Worm (Caenorhabditis elegans) whole organism, L1 larva: ENCODE data around the gene crn-3.

ENCODE experiments used
- C16A3.4 ChIP-seq: fragments of 150-350 bp; optimal IDR thresholded peaks from 2 replicates; lab custom pipeline; 2014; ENCODE audit warnings: missing biosample characterization, missing genetic modification characterization
- C34B4.2 ChIP-seq: sonication (generic microtip); optimal IDR thresholded peaks from 2 replicates; lab custom pipeline; 2017; ENCODE audit warnings: mild to moderate bottlenecking, missing genetic modification characterization, missing compliant biosample characterization
- alr-1 ChIP-seq: fragments of 200-800 bp; sonication (Bioruptor generic); optimal IDR thresholded peaks from 2 replicates; lab custom pipeline; 2018; ENCODE audit warnings: borderline replicate concordance, mild to moderate bottlenecking, missing genetic modification characterization, missing compliant biosample characterization
- aly-2 ChIP-seq: fragments of 150-350 bp; optimal IDR thresholded peaks from 2 replicates; lab custom pipeline; 2014; ENCODE audit warnings: missing biosample characterization, missing genetic modification characterization
- ama-1 ChIP-seq: fragments of 150-350 bp; optimal IDR thresholded peaks from 2 replicates; lab custom pipeline; 2014
- blmp-1 ChIP-seq: fragments of 150-350 bp; optimal IDR thresholded peaks from 2 replicates; lab custom pipeline; 2014; ENCODE audit warnings: missing biosample characterization, missing genetic modification characterization
- ceh-8 ChIP-seq: fragments of 200-800 bp; sonication (Bioruptor generic); optimal IDR thresholded peaks from 2 replicates; lab custom pipeline; 2018; ENCODE audit warnings: mild to moderate bottlenecking, missing genetic modification characterization, moderate library complexity, missing compliant biosample characterization
- ceh-90 ChIP-seq: sonication (generic microtip); optimal IDR thresholded peaks from 2 replicates; lab custom pipeline; 2016; ENCODE audit warnings: missing genetic modification characterization, missing compliant biosample characterization
- ces-1 ChIP-seq: fragments of 150-350 bp; optimal IDR thresholded peaks from 2 replicates; lab custom pipeline; 2014; ENCODE audit warnings: missing biosample characterization, missing genetic modification reagents, missing genetic modification characterization
- dpl-1 ChIP-seq, 3 experiments: fragments of 150-350 bp in 2 of 3; sonication (generic microtip) in 1 of 3; optimal IDR thresholded peaks; 2 replicates each; lab custom pipeline; 2014 to 2017; ENCODE audit warnings: missing biosample characterization in 3 of 3, missing genetic modification characterization in 3 of 3, missing genetic modification reagents in 3 of 3
- dsc-1 ChIP-seq: sonication (generic microtip); optimal IDR thresholded peaks from 2 replicates; lab custom pipeline; 2016; ENCODE audit warnings: mild to moderate bottlenecking, missing genetic modification characterization, missing compliant biosample characterization
- elt-2 ChIP-seq: sonication (generic microtip); optimal IDR thresholded peaks from 2 replicates; lab custom pipeline; 2016; ENCODE audit warnings: missing genetic modification characterization, mild to moderate bottlenecking, inconsistent platforms, missing compliant biosample characterization, missing genetic modification reagents
- elt-3 ChIP-seq, 6 experiments: fragments of 150-350 bp in 1 of 6; sonication (generic microtip); optimal IDR thresholded peaks; 2 replicates each; lab custom pipeline; 2017 to 2018; ENCODE audit warnings: missing biosample characterization in 6 of 6, missing genetic modification characterization in 6 of 6, inconsistent platforms in 1 of 6
- ets-5 ChIP-seq: fragments of 200-800 bp; sonication (Bioruptor generic); IDR thresholded peaks from 2 replicates; pipeline ENCODE4 v1.3.6; 2022; ENCODE audit warnings: missing genetic modification characterization, missing compliant biosample characterization
- fkh-4 ChIP-seq: sonication (generic microtip); optimal IDR thresholded peaks from 2 replicates; lab custom pipeline; 2016; ENCODE audit warnings: missing compliant biosample characterization, missing genetic modification characterization, borderline replicate concordance
- hlh-4 ChIP-seq: sonication (generic microtip); optimal IDR thresholded peaks from 2 replicates; lab custom pipeline; 2016; ENCODE audit warnings: mild to moderate bottlenecking, missing genetic modification characterization, missing compliant biosample characterization
- hpl-2 ChIP-seq: fragments of 150-350 bp; optimal IDR thresholded peaks from 2 replicates; lab custom pipeline; 2014; ENCODE audit warnings: missing biosample characterization, missing genetic modification reagents, missing genetic modification characterization
- irx-1 ChIP-seq: sonication (generic microtip); optimal IDR thresholded peaks from 2 replicates; lab custom pipeline; 2016; ENCODE audit warnings: missing genetic modification characterization, missing compliant biosample characterization
- isw-1 ChIP-seq: fragments of 200-800 bp; sonication (Bioruptor generic); IDR thresholded peaks from 2 replicates; pipeline ENCODE4 v1.3.6; 2022; ENCODE audit warnings: missing genetic modification characterization, missing compliant biosample characterization
- jun-1 ChIP-seq: fragments of 150-350 bp; optimal IDR thresholded peaks from 2 replicates; lab custom pipeline; 2014; ENCODE audit warnings: missing biosample characterization, missing genetic modification reagents, missing genetic modification characterization
- lin-14 ChIP-seq: fragments of 200-800 bp; sonication (Bioruptor generic); optimal IDR thresholded peaks from 2 replicates; lab custom pipeline; 2018; ENCODE audit warnings: mild to moderate bottlenecking, missing genetic modification characterization, moderate library complexity, missing compliant biosample characterization
- lin-15B ChIP-seq: fragments of 150-350 bp; sonication (generic microtip); optimal IDR thresholded peaks from 3 replicates; lab custom pipeline; 2014; ENCODE audit warnings: missing biosample characterization, missing genetic modification characterization
- lin-35 ChIP-seq, 2 experiments: fragments of 150-350 bp; optimal IDR thresholded peaks; 2 replicates each; lab custom pipeline; 2014; ENCODE audit warnings: missing biosample characterization in 2 of 2, missing genetic modification characterization in 2 of 2, missing genetic modification reagents in 2 of 2
- mdl-1 ChIP-seq, 2 experiments: fragments of 150-350 bp; optimal IDR thresholded peaks; 2 replicates each; lab custom pipeline; 2014 to 2017; ENCODE audit warnings: missing biosample characterization in 2 of 2, missing genetic modification characterization in 2 of 2, inconsistent platforms in 1 of 2
- mef-2 ChIP-seq: fragments of 150-350 bp; optimal IDR thresholded peaks from 2 replicates; lab custom pipeline; 2014; ENCODE audit warnings: missing biosample characterization, missing genetic modification characterization
- nhr-11 ChIP-seq: fragments of 150-350 bp; optimal IDR thresholded peaks from 2 replicates; lab custom pipeline; 2014; ENCODE audit warnings: missing biosample characterization, missing genetic modification characterization
- nhr-12 ChIP-seq: sonication (generic microtip); optimal IDR thresholded peaks from 2 replicates; lab custom pipeline; 2017; ENCODE audit warnings: missing biosample characterization, missing genetic modification characterization
- nhr-19 ChIP-seq: fragments of 200-800 bp; sonication (Bioruptor generic); conservative IDR thresholded peaks from 2 replicates; pipeline ENCODE4 v1.3.6; 2022; ENCODE audit warnings: missing genetic modification characterization, missing compliant biosample characterization
- nhr-28 ChIP-seq: fragments of 150-350 bp; optimal IDR thresholded peaks from 2 replicates; lab custom pipeline; 2014; ENCODE audit warnings: missing biosample characterization, missing genetic modification characterization
- nhr-71 ChIP-seq: sonication (generic microtip); optimal IDR thresholded peaks from 2 replicates; lab custom pipeline; 2016; ENCODE audit warnings: mild to moderate bottlenecking, missing genetic modification characterization, moderate library complexity, missing compliant biosample characterization
- nhr-85 ChIP-seq: sonication (generic microtip); peaks from one replicate; lab custom pipeline; 2016; ENCODE audit warnings: missing genetic modification characterization, inconsistent platforms, missing compliant biosample characterization
- pqm-1 ChIP-seq: sonication (generic microtip); optimal IDR thresholded peaks from 3 replicates; lab custom pipeline; 2017; ENCODE audit warnings: missing biosample characterization, missing genetic modification characterization
- rnt-1 ChIP-seq: sonication (generic microtip); optimal IDR thresholded peaks from 2 replicates; lab custom pipeline; 2016; ENCODE audit warnings: mild to moderate bottlenecking, missing genetic modification characterization, moderate library complexity, missing compliant biosample characterization
- skn-1 ChIP-seq: fragments of 150-350 bp; optimal IDR thresholded peaks from 2 replicates; lab custom pipeline; 2014; ENCODE audit warnings: missing biosample characterization, missing genetic modification characterization
- snu-23 ChIP-seq: sonication (generic microtip); optimal IDR thresholded peaks from 2 replicates; lab custom pipeline; 2016; ENCODE audit warnings: missing genetic modification characterization, missing compliant biosample characterization
- sox-4 ChIP-seq: sonication (generic microtip); optimal IDR thresholded peaks from 2 replicates; lab custom pipeline; 2016; ENCODE audit warnings: missing genetic modification characterization, missing compliant biosample characterization
- sptf-1 ChIP-seq: fragments of 150-350 bp; optimal IDR thresholded peaks from 2 replicates; lab custom pipeline; 2014; ENCODE audit warnings: missing biosample characterization, missing genetic modification characterization
- unc-130 ChIP-seq: fragments of 150-350 bp; optimal IDR thresholded peaks from 2 replicates; lab custom pipeline; 2017; ENCODE audit warnings: missing biosample characterization, missing genetic modification characterization, inconsistent platforms
- unc-30 ChIP-seq: sonication (generic microtip); optimal IDR thresholded peaks from 2 replicates; lab custom pipeline; 2017; ENCODE audit warnings: missing biosample characterization, missing genetic modification characterization
- unc-86 ChIP-seq: sonication (generic microtip); optimal IDR thresholded peaks from 2 replicates; lab custom pipeline; 2016; ENCODE audit warnings: missing genetic modification characterization, missing compliant biosample characterization
- unc-98 ChIP-seq: fragments of 200-800 bp; sonication (Bioruptor generic); IDR thresholded peaks from 2 replicates; pipeline ENCODE4 v1.3.6; 2022; ENCODE audit warnings: missing genetic modification characterization, missing compliant biosample characterization
- vab-15 ChIP-seq: sonication (generic microtip); optimal IDR thresholded peaks from 2 replicates; lab custom pipeline; 2017; ENCODE audit warnings: missing genotype, mild to moderate bottlenecking, missing genetic modification characterization, missing compliant biosample characterization
- zag-1 ChIP-seq: fragments of 150-350 bp; optimal IDR thresholded peaks from 2 replicates; lab custom pipeline; 2014; ENCODE audit warnings: missing biosample characterization, missing genetic modification characterization
- zip-4 ChIP-seq: fragments of 200-800 bp; sonication (Bioruptor generic); optimal IDR thresholded peaks from 2 replicates; lab custom pipeline; 2018; ENCODE audit warnings: mild to moderate bottlenecking, missing genetic modification characterization, moderate library complexity, missing compliant biosample characterization
- ztf-4 ChIP-seq: fragments of 150-350 bp; optimal IDR thresholded peaks from 2 replicates; lab custom pipeline; 2014; ENCODE audit warnings: missing biosample characterization, missing genetic modification characterization

Gene crn-3

DNA sequence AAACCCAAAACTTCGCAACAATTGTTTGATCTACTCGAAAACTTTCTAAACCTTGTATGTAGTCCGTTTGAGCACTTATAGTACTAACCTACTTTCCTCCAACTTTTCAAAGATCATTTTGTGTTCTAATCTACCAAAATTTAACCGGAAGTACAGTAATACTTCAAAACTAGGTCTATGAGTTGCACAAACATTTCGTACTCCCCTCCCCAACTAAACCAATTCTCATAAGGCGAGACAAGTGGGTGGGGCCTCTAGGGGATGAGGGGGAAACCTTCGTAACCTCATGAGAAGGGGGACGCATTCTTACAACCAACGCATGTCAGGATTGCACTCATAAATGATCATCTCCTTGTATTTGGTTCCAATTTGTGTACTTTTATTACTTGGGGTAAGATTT, 34.1 kb downstream of the crn-3 start, which contains the start of gene cutl-9:
cutl-9 (plus strand) TSS at position 301 of the 400 bp plus-strand sequence.
- no peak for TF ChIP-seq snu-23 (GFP tag; lab: Kevin White, UChicago)

DNA sequence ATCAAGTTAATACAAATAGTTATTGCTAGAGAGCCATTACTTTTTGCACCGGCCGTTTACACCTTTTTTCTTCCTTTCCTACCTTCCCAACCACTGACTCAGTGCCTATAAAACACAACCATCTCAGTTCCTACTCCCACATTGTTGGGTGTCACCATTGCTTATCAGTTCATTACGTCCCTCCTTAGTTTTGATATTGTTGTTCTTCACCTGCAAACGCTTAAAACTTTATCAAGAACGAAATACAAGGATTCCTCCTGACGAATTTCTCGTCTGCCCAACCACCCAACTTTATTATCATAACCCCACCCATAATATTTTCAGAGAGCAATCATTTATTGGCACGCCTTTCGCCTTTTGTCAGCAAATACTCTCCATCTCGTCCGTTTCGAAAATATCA, 39.2 kb downstream of the crn-3 start:
- no peak for TF ChIP-seq ztf-4 (tag; lab: Kevin White, UChicago)
- TF ChIP-seq mef-2 (tag; lab: Kevin White, UChicago): no peak
- peak; percentile 80 for TF ChIP-seq elt-2 (tag; lab: Kevin White, UChicago)
- no peak for TF ChIP-seq ceh-90 (tag; lab: Kevin White, UChicago)
- TF ChIP-seq isw-1: no peak
- TF ChIP-seq pqm-1: peak; percentile 11
- TF ChIP-seq lin-14 (GFP tag; lab: Kevin White, UChicago): peak; percentile 14
- TF ChIP-seq nhr-71: no peak
- no peak for TF ChIP-seq ama-1 (lab: Kevin White, UChicago)
- no peak for TF ChIP-seq vab-15
- TF ChIP-seq, all 84 proteins: peak for 3

DNA sequence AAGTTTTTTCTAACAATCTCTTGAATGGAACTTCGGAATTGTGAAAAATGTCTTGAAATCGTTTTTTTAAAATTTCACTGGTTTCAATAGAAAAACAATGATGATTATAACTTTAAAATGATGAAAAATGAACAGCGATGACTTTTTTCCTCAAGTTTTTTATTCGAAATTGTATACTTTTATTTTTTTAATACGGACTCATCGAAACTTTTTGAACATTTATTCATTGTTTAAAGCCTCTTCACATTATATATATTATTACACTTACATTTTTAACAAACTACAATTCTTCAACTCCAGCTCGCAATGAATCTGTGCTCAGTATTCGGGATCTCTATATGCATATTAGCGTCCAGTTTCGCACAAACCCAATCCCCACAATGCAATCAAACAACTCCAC, 40.1 kb downstream of the crn-3 start, which contains the start of gene M28.8:
M28.8 (plus strand) TSS at position 301 of the 400 bp plus-strand sequence.
- no peak for TF ChIP-seq unc-86 (tag; lab: Kevin White, UChicago)
- no peak for TF ChIP-seq sox-4
- TF ChIP-seq aly-2 (tag; lab: Kevin White, UChicago): no peak
- TF ChIP-seq C16A3.4 (tag; lab: Kevin White, UChicago): no peak
- no peak for TF ChIP-seq rnt-1
- no peak for TF ChIP-seq nhr-11
- TF ChIP-seq unc-98: no peak
- no peak for TF ChIP-seq elt-3 (tag; optimal IDR thresholded peaks at IDR 0.05; lab: Kevin White, UChicago)
- no peak for TF ChIP-seq ceh-8
- no peak for TF ChIP-seq ceh-90 (tag; lab: Kevin White, UChicago)
- no peak for TF ChIP-seq vab-15
- TF ChIP-seq ets-5 (GFP tag; lab: Robert Waterston, UW): no peak
- TF ChIP-seq fkh-4 (tag; lab: Kevin White, UChicago): no peak
- TF ChIP-seq blmp-1 (tag; lab: Kevin White, UChicago): no peak
- no peak for TF ChIP-seq hlh-4

ce11 chrII:10630944-10631343, 43.1 kb downstream of the crn-3 start:
- TF ChIP-seq ztf-4 (tag; lab: Kevin White, UChicago): no peak
- no peak for TF ChIP-seq unc-86 (tag; lab: Kevin White, UChicago)
- no peak for TF ChIP-seq unc-30 (tag; lab: Kevin White, UChicago)
- no peak for TF ChIP-seq nhr-12
- TF ChIP-seq alr-1: no peak
- TF ChIP-seq nhr-28 (tag; lab: Kevin White, UChicago): no peak
- TF ChIP-seq mef-2 (tag; lab: Kevin White, UChicago): no peak
- TF ChIP-seq aly-2 (tag; lab: Kevin White, UChicago): no peak
- no peak for TF ChIP-seq snu-23 (GFP tag; lab: Kevin White, UChicago)
- no peak for TF ChIP-seq jun-1 (tag; lab: Kevin White, UChicago)
- TF ChIP-seq skn-1 (tag; lab: Kevin White, UChicago): no peak

DNA sequence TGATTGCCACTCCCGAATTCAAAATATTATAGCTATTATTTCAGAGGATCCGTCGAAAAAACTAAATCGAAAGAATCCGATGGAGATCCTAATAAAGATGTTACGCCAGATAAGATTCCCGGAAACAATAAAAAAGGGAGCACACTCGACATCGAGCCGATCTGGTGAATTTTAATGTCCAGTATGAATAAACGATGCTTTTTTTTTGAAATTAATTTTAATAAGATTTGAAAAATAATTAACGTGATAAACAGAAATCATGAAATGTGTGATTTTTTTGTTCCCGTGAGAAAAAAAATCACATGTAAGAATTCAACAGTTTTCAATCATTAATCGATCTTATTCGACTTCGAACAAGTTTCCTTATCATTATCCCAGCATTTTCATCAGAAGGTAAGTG, 51.3 kb downstream of the crn-3 start, which contains the start of gene M28.9:
M28.9 (plus strand) TSS at position 301 of the 400 bp plus-strand sequence.
- TF ChIP-seq nhr-19 (GFP tag; lab: Robert Waterston, UW) (no peak), C16A3.4 (tag; lab: Kevin White, UChicago) (no peak), nhr-85 (no peak), unc-86 (tag; lab: Kevin White, UChicago) (no peak), hpl-2 (no peak), unc-130 (tag; lab: Kevin White, UChicago) (no peak), mef-2 (tag; lab: Kevin White, UChicago) (no peak), lin-15B (tag; lab: Kevin White, UChicago) (no peak), dsc-1 (tag; lab: Kevin White, UChicago) (no peak), mdl-1 (tag; optimal IDR thresholded peaks at IDR 0.05; lab: Kevin White, UChicago) (no peak), C34B4.2 (tag; lab: Kevin White, UChicago) (no peak), zip-4 (GFP tag; lab: Kevin White, UChicago) (no peak), sptf-1 (tag; lab: Kevin White, UChicago) (no peak), dpl-1 (GFP tag; optimal IDR thresholded peaks at IDR 0.05; lab: Kevin White, UChicago) (no peak), zag-1 (tag; lab: Kevin White, UChicago) (no peak), irx-1 (no peak), lin-35 (GFP tag; optimal IDR thresholded peaks at IDR 0.05; lab: Kevin White, UChicago) (no peak), lin-14 (GFP tag; lab: Kevin White, UChicago) (no peak), ces-1 (GFP tag; lab: Kevin White, UChicago) (no peak)
